Worm (Caenorhabditis elegans): Measurements from ENCODE around the gene str-144.

The str-144 gene

ce11 chrV:8108670-8109069 is 36.7 kb upstream of the str-144 start, which contains the start of gene myo-5:
myo-5 (plus strand) TSS chrV:8108970.
- TF ChIP-seq ceh-20 (GFP tag; IDR thresholded peaks at IDR 0.05) (no peak), F49E8.2 (tag; optimal IDR thresholded peaks at IDR 0.05; ENCODE audit: borderline replicate concordance) (no peak)

DNA sequence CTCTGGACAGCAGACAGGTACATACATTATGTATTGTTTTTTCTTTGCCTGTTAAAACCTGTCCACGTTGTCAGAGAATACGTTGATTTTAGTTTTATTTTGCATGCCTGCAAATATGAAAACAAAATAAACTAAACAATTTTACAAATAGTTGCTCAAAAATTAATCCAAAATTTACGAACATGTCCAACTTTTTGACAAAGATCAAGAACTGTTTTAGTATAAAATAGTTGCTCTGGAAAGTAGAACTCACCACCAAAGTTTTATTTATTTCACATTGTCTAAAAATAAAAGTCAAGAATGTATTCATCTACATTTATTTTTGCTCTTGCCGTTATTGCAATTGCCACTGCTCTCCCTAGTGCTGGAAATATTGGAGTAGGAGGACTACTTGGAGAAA is 32.5 kb upstream of the str-144 start, which contains the start of gene srlf-16:
srlf-16 (plus strand) TSS at position 301 of the 400 bp plus-strand sequence.
- TF ChIP-seq F10B5.3 (tag; optimal IDR thresholded peaks at IDR 0.05) (no peak), lin-38 (GFP tag; IDR thresholded peaks at IDR 0.05) (no peak)

DNA sequence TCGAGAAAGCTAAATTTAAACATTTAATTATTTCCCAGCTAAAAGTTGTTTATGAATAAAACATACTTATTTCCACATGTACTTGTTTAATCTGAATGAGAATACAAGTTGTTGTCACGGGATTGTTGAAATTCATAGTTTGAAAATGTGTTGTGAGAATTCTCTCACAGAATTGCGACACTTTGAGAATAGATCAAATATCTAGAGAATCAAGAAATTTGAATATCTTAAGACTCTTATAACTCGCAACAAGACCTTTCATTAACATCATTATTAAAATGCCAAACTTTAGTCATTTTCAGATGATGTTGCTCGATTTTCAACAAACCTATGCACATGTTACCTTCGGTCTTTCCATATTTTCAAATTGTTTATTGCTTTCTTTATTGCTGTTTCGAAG is 31.0 kb upstream of the str-144 start, which contains the start of gene str-90:
str-90 (plus strand) TSS at position 301 of the 400 bp plus-strand sequence.
- TF ChIP-seq zip-11 (GFP tag; IDR thresholded peaks at IDR 0.05) (no peak), F44E2.7 (GFP tag; IDR thresholded peaks at IDR 0.05) (no peak), nhr-28 (tag; optimal IDR thresholded peaks at IDR 0.05) (no peak), lir-3 (tag; optimal IDR thresholded peaks at IDR 0.05) (no peak), daf-19 (GFP tag; conservative IDR thresholded peaks at IDR 0.05) (no peak), hlh-30 (tag; optimal IDR thresholded peaks at IDR 0.05; ENCODE audit: insufficient read depth) (no peak)

DNA sequence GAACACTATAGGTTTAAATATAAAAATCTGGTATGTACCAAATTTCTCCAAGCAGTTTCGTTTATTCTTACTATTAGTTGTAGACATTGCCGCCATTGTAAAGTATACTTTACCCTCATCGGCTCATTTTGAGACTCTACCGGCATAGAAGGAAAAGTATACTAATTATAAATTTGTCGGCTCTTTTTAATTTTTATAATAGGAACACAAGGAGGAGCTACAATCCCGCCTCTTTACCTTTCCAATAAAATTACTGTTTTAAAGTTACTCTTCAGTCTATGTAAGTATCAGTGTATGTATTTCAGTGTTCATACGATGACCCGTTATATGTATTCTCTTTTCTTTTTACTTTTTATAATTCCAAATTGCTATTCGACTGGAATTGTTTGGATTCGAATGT is 27.4 kb upstream of the str-144 start, which contains the start of gene sdz-23:
sdz-23 (plus strand) TSS at position 301 of the 400 bp plus-strand sequence.
- TF ChIP-seq rbr-2 (tag; optimal IDR thresholded peaks at IDR 0.05), result no peak
- no peak for TF ChIP-seq nhr-77 (tag; optimal IDR thresholded peaks at IDR 0.05)
- no peak for TF ChIP-seq F26F4.8 (GFP tag; conservative IDR thresholded peaks at IDR 0.05)
- no peak for TF ChIP-seq lir-3 (tag; optimal IDR thresholded peaks at IDR 0.05)
- no peak for TF ChIP-seq aha-1 (tag)
- TF ChIP-seq ctbp-1 (GFP tag; IDR thresholded peaks at IDR 0.05), result no peak
- no peak for TF ChIP-seq lin-38 (GFP tag; IDR thresholded peaks at IDR 0.05)
- no peak for TF ChIP-seq hlh-30 (tag; optimal IDR thresholded peaks at IDR 0.05; ENCODE audit: insufficient read depth)
- TF ChIP-seq daf-12 (tag; optimal IDR thresholded peaks at IDR 0.05), result no peak
- TF ChIP-seq zip-2 (tag; optimal IDR thresholded peaks at IDR 0.05), result no peak

DNA sequence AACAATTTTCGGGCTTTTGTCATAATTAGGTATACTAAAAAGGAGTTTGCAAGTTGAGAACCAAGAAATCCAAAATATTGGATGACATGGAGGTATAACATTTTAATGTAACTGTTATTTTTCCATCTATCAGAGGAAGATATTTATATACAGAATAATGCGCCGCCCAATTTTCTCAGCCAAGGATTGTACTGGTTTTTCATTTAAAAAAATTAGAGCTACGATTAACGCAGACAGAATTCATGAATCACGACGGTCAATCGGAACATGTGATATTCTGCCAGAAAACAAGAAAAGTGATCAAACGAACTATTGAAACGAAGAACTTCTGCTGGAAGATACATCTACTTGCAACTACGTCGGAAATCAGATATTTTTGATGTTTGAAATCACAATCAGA is 26.3 kb upstream of the str-144 start, which contains the start of gene str-145:
str-145 (minus strand) TSS at position 101 of the 400 bp plus-strand sequence.
- no peak for TF ChIP-seq lir-3 (tag; optimal IDR thresholded peaks at IDR 0.05)
- no peak for TF ChIP-seq dpl-1 (GFP tag; optimal IDR thresholded peaks at IDR 0.05)
- no peak for TF ChIP-seq ceh-44 (GFP tag; IDR thresholded peaks at IDR 0.05)
- no peak for TF ChIP-seq F26F4.8 (GFP tag; conservative IDR thresholded peaks at IDR 0.05)
- no peak for TF ChIP-seq R02D3.7 (tag; optimal IDR thresholded peaks at IDR 0.05)
- TF ChIP-seq daf-19 (GFP tag; conservative IDR thresholded peaks at IDR 0.05), result no peak
- TF ChIP-seq php-3 (GFP tag; IDR thresholded peaks at IDR 0.05), result no peak
- no peak for TF ChIP-seq tag-97 (GFP tag; IDR thresholded peaks at IDR 0.05)
- no peak for TF ChIP-seq madf-5 (GFP tag; IDR thresholded peaks at IDR 0.05)
- no peak for TF ChIP-seq sdz-12 (GFP tag; optimal IDR thresholded peaks at IDR 0.05)
- TF ChIP-seq nhr-111 (GFP tag; optimal IDR thresholded peaks at IDR 0.05), result no peak
- no peak for TF ChIP-seq nhr-76 (tag; optimal IDR thresholded peaks at IDR 0.05)
- no peak for TF ChIP-seq Y105C5A.15 (GFP tag; IDR thresholded peaks at IDR 0.05)
- no peak for TF ChIP-seq snpc-1.2 (GFP tag; IDR thresholded peaks at IDR 0.05)
- no peak for TF ChIP-seq mxl-2 (GFP tag; conservative IDR thresholded peaks at IDR 0.05)

DNA sequence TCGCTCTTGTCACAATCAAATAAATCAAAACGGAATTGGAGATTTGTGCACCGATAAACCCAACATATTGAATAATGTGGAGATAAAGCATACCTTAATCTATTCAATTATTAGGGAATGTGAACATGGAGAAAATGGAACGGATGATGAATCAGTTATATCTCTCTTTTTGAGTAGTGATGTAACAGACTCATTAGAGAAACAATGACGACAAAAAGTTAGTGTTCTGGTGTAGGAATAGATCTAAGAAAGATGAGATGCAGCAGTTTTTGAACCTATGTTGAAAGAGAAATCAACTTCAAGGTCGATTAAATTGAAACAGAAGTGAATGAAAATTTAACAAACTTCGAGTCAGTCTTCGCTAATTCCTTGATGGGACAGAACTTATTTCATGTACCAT is 23.4 kb upstream of the str-144 start, which contains the start of gene str-146:
str-146 (minus strand) TSS at position 101 of the 400 bp plus-strand sequence.
- no peak for TF ChIP-seq Y5F2A.4 (GFP tag; optimal IDR thresholded peaks at IDR 0.05)
- TF ChIP-seq unc-39 (tag; optimal IDR thresholded peaks at IDR 0.05), result no peak
- TF ChIP-seq nhr-48 (tag; optimal IDR thresholded peaks at IDR 0.05), result no peak
- TF ChIP-seq hlh-30 (tag; optimal IDR thresholded peaks at IDR 0.05; ENCODE audit: insufficient read depth), result no peak

Measured in whole organism, L4 larva.